Fruit fly (Drosophila melanogaster) whole organism, embryonic: ENCODE data around the gene Snx6.

Source experiments
- CG1024 ChIP-seq: fragments of 200-800 bp; sonication (Bioruptor generic); IDR thresholded peaks from 2 replicates; pipeline ENCODE4 v1.3.6; 2022; ENCODE audit warnings: missing biosample characterization, missing genetic modification characterization
- CG12236 ChIP-seq: fragments of 200-800 bp; sonication (Bioruptor generic); optimal IDR thresholded peaks from 2 replicates; lab custom pipeline; 2016; ENCODE audit warnings: missing biosample characterization, missing genetic modification characterization
- CG12391 ChIP-seq: fragments of 200-800 bp; sonication (Bioruptor generic); optimal IDR thresholded peaks from 3 replicates; lab custom pipeline; 2018; ENCODE audit warnings: missing biosample characterization, mild to moderate bottlenecking, missing genetic modification characterization, moderate library complexity
- CG15269 ChIP-seq: fragments of 200-800 bp; sonication (Bioruptor generic); optimal IDR thresholded peaks from 2 replicates; lab custom pipeline; 2018; ENCODE audit warnings: missing biosample characterization, mild to moderate bottlenecking, missing genetic modification characterization, moderate library complexity
- CG1602 ChIP-seq: fragments of 200-800 bp; sonication (Bioruptor generic); optimal IDR thresholded peaks from 3 replicates; lab custom pipeline; 2016; ENCODE audit warnings: missing biosample characterization, missing genetic modification characterization
- CG17359 ChIP-seq: fragments of 200-800 bp; sonication (Bioruptor generic); optimal IDR thresholded peaks from 3 replicates; lab custom pipeline; 2018; ENCODE audit warnings: missing biosample characterization, mild to moderate bottlenecking, missing genetic modification characterization, moderate library complexity
- CG31224 ChIP-seq: fragments of 200-800 bp; sonication (Bioruptor generic); IDR thresholded peaks from 2 replicates; pipeline ENCODE4 v1.3.6; 2022; ENCODE audit warnings: missing biosample characterization, missing genetic modification characterization
- CG32772 ChIP-seq: fragments of 200-800 bp; sonication (Bioruptor generic); IDR thresholded peaks from 2 replicates; pipeline ENCODE4 v1.3.6; 2022; ENCODE audit warnings: missing biosample characterization, missing genetic modification characterization
- CG34376 ChIP-seq: fragments of 200-800 bp; sonication (Bioruptor generic); optimal IDR thresholded peaks from 2 replicates; lab custom pipeline; 2018; ENCODE audit warnings: missing biosample characterization, mild to moderate bottlenecking, missing genetic modification characterization
- CG7839 ChIP-seq: fragments of 200-800 bp; sonication (Bioruptor generic); optimal IDR thresholded peaks from 3 replicates; lab custom pipeline; 2018; ENCODE audit warnings: missing biosample characterization, mild to moderate bottlenecking, missing genetic modification characterization, moderate library complexity
- CG7963 ChIP-seq: fragments of 200-800 bp; sonication (Bioruptor generic); IDR thresholded peaks from 3 replicates; pipeline ENCODE4 v1.3.6; 2022; ENCODE audit warnings: missing biosample characterization, missing genetic modification characterization; ENCODE audit not compliant: partially characterized antibody
- CG8290 ChIP-seq, 3 experiments: fragments of 200-800 bp; sonication (Bioruptor generic); optimal IDR thresholded peaks; 2 replicates each; lab custom pipeline; 2016 to 2019; ENCODE audit warnings: missing biosample characterization in 3 of 3, missing genetic modification characterization in 3 of 3, mild to moderate bottlenecking in 2 of 3, moderate library complexity in 1 of 3
- CG8388 ChIP-seq: fragments of 200-800 bp; sonication (Bioruptor generic); optimal IDR thresholded peaks from 2 replicates; lab custom pipeline; 2019; ENCODE audit warnings: missing biosample characterization, mild to moderate bottlenecking, missing genetic modification characterization, moderate library complexity
- Dip3 ChIP-seq: fragments of 200-800 bp; sonication (Bioruptor generic); optimal IDR thresholded peaks from 3 replicates; lab custom pipeline; 2016; ENCODE audit warnings: missing biosample characterization, missing genetic modification characterization
- E2f2 ChIP-seq: fragments of 200-800 bp; sonication (Bioruptor generic); IDR thresholded peaks from 2 replicates; pipeline ENCODE4 v1.3.6; 2022; ENCODE audit warnings: missing biosample characterization, missing genetic modification characterization
- Gsc ChIP-seq: fragments of 200-800 bp; sonication (Bioruptor generic); IDR thresholded peaks from 2 replicates; pipeline ENCODE4 v1.3.6; 2022; ENCODE audit warnings: missing biosample characterization, missing genetic modification characterization
- HLH3B ChIP-seq: fragments of 200-800 bp; sonication (Bioruptor generic); IDR thresholded peaks from 2 replicates; pipeline ENCODE4 v1.3.6; 2022; ENCODE audit warnings: missing biosample characterization, missing genetic modification characterization
- HmgZ ChIP-seq: fragments of 200-800 bp; sonication (Bioruptor generic); optimal IDR thresholded peaks from 2 replicates; lab custom pipeline; 2018; ENCODE audit warnings: missing biosample characterization, mild to moderate bottlenecking, missing genetic modification characterization
- Hmx ChIP-seq: fragments of 200-800 bp; sonication (Bioruptor generic); optimal IDR thresholded peaks from 2 replicates; lab custom pipeline; 2016; ENCODE audit warnings: missing biosample characterization, missing genetic modification characterization
- Hsf ChIP-seq: fragments of 200-800 bp; sonication (Bioruptor generic); optimal IDR thresholded peaks from 3 replicates; lab custom pipeline; 2016; ENCODE audit warnings: missing biosample characterization, missing genetic modification characterization
- MBD-R2 ChIP-seq: fragments of 200-800 bp; sonication (Bioruptor generic); IDR thresholded peaks from 2 replicates; pipeline ENCODE4 v1.3.6; 2022; ENCODE audit warnings: missing biosample characterization, missing genetic modification characterization
- MESR4 ChIP-seq: fragments of 200-800 bp; sonication (Bioruptor generic); optimal IDR thresholded peaks from 2 replicates; lab custom pipeline; 2018; ENCODE audit warnings: missing biosample characterization, mild to moderate bottlenecking, missing genetic modification characterization, moderate library complexity
- Mad ChIP-seq: fragments of 200-800 bp; sonication (Bioruptor generic); optimal IDR thresholded peaks from 2 replicates; lab custom pipeline; 2016; ENCODE audit warnings: missing biosample characterization, missing genetic modification characterization
- Med ChIP-seq: fragments of 200-800 bp; sonication (Bioruptor generic); peaks from one replicate; lab custom pipeline; 2016; ENCODE audit warnings: missing biosample characterization, missing genetic modification characterization, mild to moderate bottlenecking, inconsistent platforms, moderate library complexity
- Scr ChIP-seq: fragments of 200-800 bp; sonication (Bioruptor generic); IDR thresholded peaks from 2 replicates; pipeline ENCODE4 v1.3.6; 2022; ENCODE audit warnings: missing biosample characterization, missing genetic modification characterization; ENCODE audit not compliant: partially characterized antibody
- Sox100B ChIP-seq: fragments of 200-800 bp; sonication (Bioruptor generic); optimal IDR thresholded peaks from 3 replicates; lab custom pipeline; 2018; ENCODE audit warnings: missing biosample characterization, mild to moderate bottlenecking, missing genetic modification characterization
- TFAM ChIP-seq: fragments of 200-800 bp; sonication (Bioruptor generic); optimal IDR thresholded peaks from 2 replicates; lab custom pipeline; 2017; ENCODE audit warnings: missing biosample characterization, missing genetic modification characterization, inconsistent platforms
- Taf1 ChIP-seq: fragments of 200-800 bp; sonication (Bioruptor generic); IDR thresholded peaks from 2 replicates; pipeline ENCODE4 v1.3.6; 2022; ENCODE audit warnings: missing biosample characterization, missing genetic modification characterization
- ab ChIP-seq: fragments of 200-800 bp; sonication (Bioruptor generic); optimal IDR thresholded peaks from 2 replicates; lab custom pipeline; 2016; ENCODE audit warnings: missing biosample characterization, missing genetic modification characterization
- bsh ChIP-seq, 2 experiments: fragments of 200-800 bp; sonication (Bioruptor generic); optimal IDR thresholded peaks; 2 replicates each; lab custom pipeline; 2017 to 2018; ENCODE audit warnings: mild to moderate bottlenecking in 2 of 2, missing biosample characterization in 2 of 2, missing genetic modification characterization in 2 of 2, moderate library complexity in 1 of 2
- croc ChIP-seq: fragments of 200-800 bp; sonication (Bioruptor generic); conservative IDR thresholded peaks from 3 replicates; pipeline ENCODE4 v1.3.6; 2022; ENCODE audit warnings: missing biosample characterization, missing genetic modification characterization
- crol ChIP-seq: fragments of 200-800 bp; sonication (Bioruptor generic); IDR thresholded peaks from 2 replicates; pipeline ENCODE4 v1.3.6; 2022; ENCODE audit warnings: missing biosample characterization, missing genetic modification characterization
- dysf ChIP-seq: fragments of 200-800 bp; sonication (Bioruptor generic); IDR thresholded peaks from 3 replicates; pipeline ENCODE4 v1.3.6; 2022; ENCODE audit warnings: missing biosample characterization, missing genetic modification characterization
- emc ChIP-seq: fragments of 200-800 bp; sonication (Bioruptor generic); optimal IDR thresholded peaks from 2 replicates; lab custom pipeline; 2016; ENCODE audit warnings: missing biosample characterization, missing genetic modification characterization
- ewg ChIP-seq: fragments of 200-800 bp; sonication (Bioruptor generic); optimal IDR thresholded peaks from 3 replicates; lab custom pipeline; 2017; ENCODE audit warnings: mild to moderate bottlenecking, missing biosample characterization, missing genetic modification reagents, missing genetic modification characterization
- fd3F ChIP-seq: fragments of 200-800 bp; sonication (Bioruptor generic); optimal IDR thresholded peaks from 2 replicates; lab custom pipeline; 2018; ENCODE audit warnings: missing biosample characterization, mild to moderate bottlenecking, missing genetic modification characterization, moderate library complexity
- grn ChIP-seq: fragments of 200-800 bp; sonication (Bioruptor generic); optimal IDR thresholded peaks from 3 replicates; lab custom pipeline; 2017; ENCODE audit warnings: missing biosample characterization, missing genetic modification characterization
- gt ChIP-seq: fragments of 200-800 bp; sonication (Bioruptor generic); IDR thresholded peaks from 2 replicates; pipeline ENCODE4 v1.3.6; 2022; ENCODE audit warnings: missing biosample characterization, missing genetic modification characterization
- insv ChIP-seq, 2 experiments: fragments of 200-800 bp; sonication (Bioruptor generic); optimal IDR thresholded peaks; 3 replicates each; lab custom pipeline; 2016 to 2018; ENCODE audit warnings: missing biosample characterization in 2 of 2, missing genetic modification characterization in 2 of 2
- jumu ChIP-seq: fragments of 200-800 bp; sonication (Bioruptor generic); optimal IDR thresholded peaks from 3 replicates; lab custom pipeline; 2016; ENCODE audit warnings: missing biosample characterization, missing genetic modification characterization
- kni ChIP-seq: fragments of 200-800 bp; sonication (Bioruptor generic); optimal IDR thresholded peaks from 3 replicates; lab custom pipeline; 2017; ENCODE audit warnings: mild to moderate bottlenecking, missing biosample characterization, missing genetic modification reagents, missing genetic modification characterization
- lmd ChIP-seq: fragments of 200-800 bp; sonication (Bioruptor generic); IDR thresholded peaks from 2 replicates; pipeline ENCODE4 v1.3.6; 2022; ENCODE audit warnings: missing biosample characterization, missing genetic modification characterization
- nom ChIP-seq: fragments of 200-800 bp; sonication (Bioruptor generic); optimal IDR thresholded peaks from 2 replicates; lab custom pipeline; 2017; ENCODE audit warnings: missing biosample characterization, missing genetic modification characterization, mild to moderate bottlenecking, moderate library complexity, missing genetic modification reagents
- row ChIP-seq: fragments of 200-800 bp; sonication (Bioruptor generic); IDR thresholded peaks from 3 replicates; pipeline ENCODE4 v1.3.6; 2022; ENCODE audit warnings: missing biosample characterization, missing genetic modification characterization
- sima ChIP-seq: fragments of 200-800 bp; sonication (Bioruptor generic); optimal IDR thresholded peaks from 2 replicates; lab custom pipeline; 2016; ENCODE audit warnings: missing biosample characterization, missing genetic modification characterization
- stc ChIP-seq: fragments of 200-800 bp; sonication (Bioruptor generic); IDR thresholded peaks from 2 replicates; pipeline ENCODE4 v1.3.6; 2022; ENCODE audit warnings: missing biosample characterization, missing genetic modification characterization
- tio ChIP-seq: fragments of 200-800 bp; sonication (Bioruptor generic); optimal IDR thresholded peaks from 2 replicates; lab custom pipeline; 2017; ENCODE audit warnings: missing biosample characterization, missing genetic modification characterization, inconsistent platforms
- tna ChIP-seq: fragments of 200-800 bp; sonication (Bioruptor generic); IDR thresholded peaks from 2 replicates; pipeline ENCODE4 v1.3.6; 2022; ENCODE audit warnings: missing biosample characterization, missing genetic modification characterization; ENCODE audit not compliant: partially characterized antibody
- tup ChIP-seq: fragments of 200-800 bp; sonication (Bioruptor generic); optimal IDR thresholded peaks from 2 replicates; lab custom pipeline; 2016; ENCODE audit warnings: missing biosample characterization, mild to moderate bottlenecking, missing genetic modification characterization, moderate library complexity
- zfh1 ChIP-seq: fragments of 200-800 bp; sonication (Bioruptor generic); IDR thresholded peaks from 3 replicates; pipeline ENCODE4 v1.3.6; 2022; ENCODE audit warnings: missing biosample characterization, missing genetic modification characterization

Gene Snx6

DNA sequence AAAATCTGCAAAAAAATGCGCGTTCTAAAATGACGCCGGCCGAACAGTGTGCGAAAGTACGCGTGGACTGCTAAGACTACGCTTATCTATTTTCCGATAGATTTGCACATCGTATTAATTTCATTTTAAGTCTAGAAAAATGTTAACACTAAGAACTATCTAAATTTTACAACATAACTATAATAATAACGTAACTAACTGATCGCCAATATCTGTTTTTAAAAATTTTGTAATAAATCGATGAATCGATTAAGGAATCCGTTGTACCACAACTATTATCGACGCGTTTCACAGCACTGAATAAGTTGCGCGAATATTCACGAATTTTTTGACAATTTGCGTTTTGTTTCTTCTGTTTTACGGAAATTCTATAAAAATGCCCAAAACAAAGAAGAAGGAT is 9.5 kb downstream of the Snx6 start, which contains the start of gene Ssb-c31a (continued):
- TF ChIP-seq zfh1 (GFP tag; lab: Robert Waterston, UW) (peak; percentile 9; the same call in 1 of the 3 replicates), CG12236 (no peak), insv (GFP tag; optimal IDR thresholded peaks at IDR 0.05; lab: Kevin White, UChicago) (peak in 1 of 2 experiments; percentile 34), TFAM (GFP tag; lab: Kevin White, UChicago) (no peak), sima (GFP tag; lab: Kevin White, UChicago) (no peak), stc (GFP tag; lab: Robert Waterston, UW) (no peak), row (GFP tag; lab: Robert Waterston, UW) (peak; percentile 85), CG15269 (tag; lab: Kevin White, UChicago) (peak; percentile 44), Mad (peak; percentile 58), E2f2 (GFP tag; lab: Robert Waterston, UW) (peak; percentile 82), CG32772 (no peak), Hsf (GFP tag; lab: Kevin White, UChicago) (peak; percentile 62), Dip3 (GFP tag; lab: Kevin White, UChicago) (peak; percentile 44), Med (GFP tag; lab: Kevin White, UChicago) (peak; percentile 89), CG34376 (GFP tag; lab: Kevin White, UChicago) (peak; percentile 64), HmgZ (peak; percentile 78), CG17359 (tag; lab: Kevin White, UChicago) (peak; percentile 24), CG1602 (peak; percentile 35), tio (GFP tag; lab: Kevin White, UChicago) (no peak), tup (GFP tag; lab: Kevin White, UChicago) (peak; percentile 28), ewg (GFP tag; lab: Kevin White, UChicago) (peak; percentile 24), jumu (peak; percentile 7), CG7839 (tag; lab: Kevin White, UChicago) (peak; percentile 49), MBD-R2 (peak; percentile 90; the same call in 1 of the 2 replicates), nom (GFP tag; lab: Kevin White, UChicago) (peak; percentile 35), grn (GFP tag; lab: Kevin White, UChicago) (no peak), kni (GFP tag; lab: Kevin White, UChicago) (no peak), Taf1 (GFP tag; lab: Robert Waterston, UW) (no peak), fd3F (no peak), dysf (peak; percentile 28; the same call in 1 of the 3 replicates), gt (no peak), CG7963 (GFP tag; lab: Robert Waterston, UW) (no peak), Hmx (GFP tag; lab: Kevin White, UChicago) (peak; percentile 33), Sox100B (GFP tag; lab: Kevin White, UChicago) (peak; percentile 43), MESR4 (GFP tag; lab: Kevin White, UChicago) (peak; percentile 2), lmd (no peak), crol (GFP tag; lab: Robert Waterston, UW) (no peak), HLH3B (GFP tag; lab: Robert Waterston, UW) (0 out of 2 replicates have a peak, but pooled peaks have one; percentile 16), Gsc (GFP tag; lab: Robert Waterston, UW) (no peak), CG8290 (GFP tag; optimal IDR thresholded peaks at IDR 0.05; lab: Kevin White, UChicago) (peak; percentile 71), CG8290 (tag; optimal IDR thresholded peaks at IDR 0.05; lab: Kevin White, UChicago) (peak; percentile 54 to 61), bsh (GFP tag; optimal IDR thresholded peaks at IDR 0.05; lab: Kevin White, UChicago) (peak in 1 of 2 experiments; percentile 45), emc (GFP tag; lab: Kevin White, UChicago) (peak; percentile 33), ab (no peak), CG31224 (GFP tag; lab: Robert Waterston, UW) (peak; percentile 25; the same call in 1 of the 2 replicates), Scr (GFP tag; lab: Robert Waterston, UW) (peak; percentile 86), tna (GFP tag; lab: Robert Waterston, UW) (no peak), CG8388 (GFP tag; lab: Kevin White, UChicago) (peak; percentile 22), croc (GFP tag; lab: Robert Waterston, UW) (peak; percentile 33; the same call in 1 of the 3 replicates), CG12391 (tag; lab: Kevin White, UChicago) (peak; percentile 57), CG1024 (GFP tag; lab: Robert Waterston, UW) (no peak)
